Fruit fly (Drosophila melanogaster) whole organism, pupa: ENCODE data around the gene Eig71Eb.

Experiments used
- CG10348 ChIP-seq: fragments of 200-800 bp; sonication (Bioruptor generic); IDR thresholded peaks from 2 replicates; pipeline ENCODE4 v1.3.6; 2022; ENCODE audit warnings: missing biosample characterization, missing genetic modification characterization
- CG12605 ChIP-seq: fragments of 200-800 bp; sonication (Bioruptor generic); IDR thresholded peaks from 2 replicates; pipeline ENCODE4 v1.3.6; 2022; ENCODE audit warnings: missing biosample characterization, missing genetic modification characterization
- CG13204 ChIP-seq: fragments of 200-800 bp; sonication (Bioruptor generic); optimal IDR thresholded peaks from 2 replicates; lab custom pipeline; 2018; ENCODE audit warnings: missing biosample characterization, mild to moderate bottlenecking, missing genetic modification characterization, moderate library complexity
- CG14655 ChIP-seq: fragments of 200-800 bp; sonication (Bioruptor generic); optimal IDR thresholded peaks from 3 replicates; lab custom pipeline; 2017; ENCODE audit warnings: mild to moderate bottlenecking, missing biosample characterization, missing genetic modification reagents, missing genetic modification characterization
- CG15710 ChIP-seq: fragments of 200-800 bp; sonication (Bioruptor generic); optimal IDR thresholded peaks from 2 replicates; lab custom pipeline; 2018; ENCODE audit warnings: missing biosample characterization, mild to moderate bottlenecking, missing genetic modification characterization, moderate library complexity
- CG17806 ChIP-seq: fragments of 200-800 bp; sonication (Bioruptor generic); optimal IDR thresholded peaks from 2 replicates; lab custom pipeline; 2018; ENCODE audit warnings: missing biosample characterization, mild to moderate bottlenecking, missing genetic modification characterization, moderate library complexity
- CG32121 ChIP-seq: fragments of 200-800 bp; sonication (Bioruptor generic); IDR thresholded peaks from 2 replicates; pipeline ENCODE4 v1.3.6; 2022; ENCODE audit warnings: missing biosample characterization, missing genetic modification characterization
- CG34367 ChIP-seq: fragments of 200-800 bp; sonication (Bioruptor generic); optimal IDR thresholded peaks from 2 replicates; lab custom pipeline; 2018; ENCODE audit warnings: missing biosample characterization, mild to moderate bottlenecking, missing genetic modification characterization
- CG4496 ChIP-seq: fragments of 200-800 bp; sonication (Bioruptor generic); IDR thresholded peaks from 3 replicates; pipeline ENCODE4 v1.3.6; 2022; ENCODE audit warnings: missing biosample characterization, missing genetic modification characterization
- CG8159 ChIP-seq: fragments of 200-800 bp; sonication (Bioruptor generic); optimal IDR thresholded peaks from 3 replicates; lab custom pipeline; 2018; ENCODE audit warnings: missing biosample characterization, mild to moderate bottlenecking, missing genetic modification characterization, moderate library complexity
- CG8301 ChIP-seq: fragments of 200-800 bp; sonication (Bioruptor generic); optimal IDR thresholded peaks from 2 replicates; lab custom pipeline; 2018; ENCODE audit warnings: missing biosample characterization, mild to moderate bottlenecking, missing genetic modification characterization
- CG9948 ChIP-seq: fragments of 200-800 bp; sonication (Bioruptor generic); optimal IDR thresholded peaks from 2 replicates; lab custom pipeline; 2018; ENCODE audit warnings: missing biosample characterization, mild to moderate bottlenecking, missing genetic modification characterization, moderate library complexity
- D1 ChIP-seq: fragments of 200-800 bp; sonication (Bioruptor generic); optimal IDR thresholded peaks from 2 replicates; lab custom pipeline; 2018; ENCODE audit warnings: missing biosample characterization, mild to moderate bottlenecking, missing genetic modification characterization, moderate library complexity
- EcR ChIP-seq: fragments of 200-800 bp; sonication (Bioruptor generic); optimal IDR thresholded peaks from 3 replicates; lab custom pipeline; 2019; ENCODE audit warnings: missing biosample characterization, missing genetic modification characterization, mild to moderate bottlenecking, moderate library complexity, missing genetic modification reagents
- Ets98B ChIP-seq: fragments of 200-800 bp; sonication (Bioruptor generic); IDR thresholded peaks from 2 replicates; pipeline ENCODE4 v1.3.6; 2022; ENCODE audit warnings: missing biosample characterization, missing genetic modification characterization
- Pif1A ChIP-seq: fragments of 200-800 bp; sonication (Bioruptor generic); optimal IDR thresholded peaks from 3 replicates; lab custom pipeline; 2016; ENCODE audit warnings: missing biosample characterization, missing genetic modification characterization
- Pif1B ChIP-seq: fragments of 200-800 bp; sonication (Bioruptor generic); optimal IDR thresholded peaks from 3 replicates; lab custom pipeline; 2016; ENCODE audit warnings: missing biosample characterization, missing genetic modification characterization
- Snoo ChIP-seq: fragments of 200-800 bp; sonication (Bioruptor generic); optimal IDR thresholded peaks from 3 replicates; lab custom pipeline; 2017; ENCODE audit warnings: missing biosample characterization, mild to moderate bottlenecking, missing genetic modification characterization, inconsistent platforms
- fd96Ca ChIP-seq: fragments of 200-800 bp; sonication (Bioruptor generic); IDR thresholded peaks from 3 replicates; pipeline ENCODE4 v1.3.6; 2022; ENCODE audit warnings: missing biosample characterization, missing genetic modification characterization
- gl ChIP-seq: fragments of 200-800 bp; sonication (Bioruptor generic); optimal IDR thresholded peaks from 2 replicates; lab custom pipeline; 2018; ENCODE audit warnings: missing biosample characterization, mild to moderate bottlenecking, missing genetic modification characterization
- rn ChIP-seq: fragments of 200-800 bp; sonication (Bioruptor generic); IDR thresholded peaks from 2 replicates; pipeline ENCODE4 v1.3.6; 2022; ENCODE audit warnings: missing biosample characterization, missing genetic modification characterization

The Eig71Eb gene

dm6 chr3L:15692388-15692787, 42.7 kb downstream of the Eig71Eb start:
- no peak for TF ChIP-seq Pif1A (GFP tag; lab: Kevin White, UChicago)
- TF ChIP-seq CG9948, result no peak
- TF ChIP-seq CG17806 (tag; lab: Kevin White, UChicago), result no peak
- no peak for TF ChIP-seq CG8301 (tag; lab: Kevin White, UChicago)
- no peak for TF ChIP-seq CG8159 (tag; lab: Kevin White, UChicago)
- no peak for TF ChIP-seq CG10348 (GFP tag; lab: Robert Waterston, UW)
- TF ChIP-seq CG12605 (GFP tag; lab: Robert Waterston, UW), result no peak
- TF ChIP-seq fd96Ca, result no peak
- TF ChIP-seq D1 (tag; lab: Kevin White, UChicago), result no peak
- TF ChIP-seq Ets98B (GFP tag; lab: Robert Waterston, UW), result no peak
- no peak for TF ChIP-seq CG32121
- no peak for TF ChIP-seq Pif1B
- TF ChIP-seq Snoo (tag; lab: Kevin White, UChicago), result no peak
- TF ChIP-seq, all 21 proteins: peak for 0

- TF ChIP-seq gl (tag; lab: Kevin White, UChicago) (no peak), CG8159 (tag; lab: Kevin White, UChicago) (peak; percentile 59), CG32121 (no peak), CG8301 (tag; lab: Kevin White, UChicago) (no peak), CG9948 (peak; percentile 48), fd96Ca (no peak), CG10348 (GFP tag; lab: Robert Waterston, UW) (no peak), CG17806 (tag; lab: Kevin White, UChicago) (peak; percentile 32), CG34367 (tag; lab: Kevin White, UChicago) (peak; percentile 9), CG15710 (tag; lab: Kevin White, UChicago) (peak; percentile 20), CG12605 (GFP tag; lab: Robert Waterston, UW) (no peak), EcR (GFP tag; lab: Kevin White, UChicago) (no peak), Pif1A (GFP tag; lab: Kevin White, UChicago) (no peak), CG13204 (GFP tag; lab: Kevin White, UChicago) (no peak), Ets98B (GFP tag; lab: Robert Waterston, UW) (no peak), CG14655 (GFP tag; lab: Kevin White, UChicago) (peak; percentile 57), Pif1B (peak; percentile 25), Snoo (tag; lab: Kevin White, UChicago) (peak; percentile 4), CG4496 (GFP tag; lab: Robert Waterston, UW) (no peak), rn (GFP tag; lab: Robert Waterston, UW) (no peak), D1 (tag; lab: Kevin White, UChicago) (no peak)
Measured at dm6 chr3L:15692794-15693532, 43.2 kb downstream of the Eig71Eb start.

- TF ChIP-seq CG32121 (no peak), fd96Ca (no peak), CG12605 (GFP tag; lab: Robert Waterston, UW) (no peak), CG17806 (tag; lab: Kevin White, UChicago) (no peak), CG9948 (no peak)
Measured at dm6 chr3L:15694406-15694805, 44.7 kb downstream of the Eig71Eb start.

- TF ChIP-seq CG4496 (GFP tag; lab: Robert Waterston, UW) (0 out of 3 replicates have a peak, but pooled peaks have one; percentile 48), CG15710 (tag; lab: Kevin White, UChicago) (no peak)
Measured at dm6 chr3L:15695195-15695594, 45.5 kb downstream of the Eig71Eb start.

dm6 chr3L:15697916-15698315, 48.2 kb downstream of the Eig71Eb start:
- TF ChIP-seq D1 (tag; lab: Kevin White, UChicago) (no peak), CG14655 (GFP tag; lab: Kevin White, UChicago) (no peak), CG34367 (tag; lab: Kevin White, UChicago) (no peak), CG10348 (GFP tag; lab: Robert Waterston, UW) (no peak)

DNA sequence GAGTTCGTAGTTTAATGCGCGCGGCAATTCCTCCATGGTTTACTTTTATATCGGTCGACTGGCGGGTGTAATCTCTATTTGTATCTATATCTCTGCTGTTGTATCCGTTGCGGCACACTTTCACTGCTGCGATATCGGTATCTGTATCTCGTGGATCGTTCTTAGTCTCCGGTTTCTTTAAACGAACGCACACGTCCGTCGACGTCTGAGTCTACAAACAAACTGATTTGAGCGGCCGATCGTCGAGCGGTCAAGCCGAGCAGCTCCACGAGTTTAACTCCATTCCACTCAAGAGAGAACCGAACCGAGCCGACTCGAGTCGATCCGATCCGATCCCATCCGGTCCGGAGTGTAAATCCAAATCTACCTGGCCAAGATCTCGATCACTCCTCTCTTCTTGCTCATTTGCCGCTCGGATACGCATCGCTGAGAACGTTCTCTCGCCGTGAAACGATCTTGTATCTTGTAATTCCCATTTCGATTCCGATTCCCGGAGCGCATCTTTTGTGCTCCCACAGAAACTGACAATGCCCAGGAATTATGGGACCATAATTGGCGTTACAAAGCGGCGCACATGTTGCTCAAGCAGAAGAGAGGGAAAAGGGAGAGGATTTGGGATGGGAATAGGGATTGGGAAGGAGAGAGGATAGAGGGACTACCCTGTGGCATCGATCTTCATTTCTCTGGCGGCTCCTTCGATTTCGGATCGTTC, 50.0 kb downstream of the Eig71Eb start, which contains the start of gene comm2:
Gene comm2, minus strand, starts transcription at position 225 of the 712 bp plus-strand sequence.
- TF ChIP-seq CG4496 (GFP tag; lab: Robert Waterston, UW) (peak; percentile 48; the same call in 2 of the 3 replicates), CG12605 (GFP tag; lab: Robert Waterston, UW) (no peak), EcR (GFP tag; lab: Kevin White, UChicago) (peak; percentile 10), Pif1B (peak; percentile 16), CG13204 (GFP tag; lab: Kevin White, UChicago) (peak; percentile 17), Ets98B (GFP tag; lab: Robert Waterston, UW) (peak; percentile 26; the same call in 1 of the 2 replicates), CG14655 (GFP tag; lab: Kevin White, UChicago) (no peak)
